Fruit fly (Drosophila melanogaster) S2 (cell line): ENCODE results near the gene LSm7.

ENCODE experiments used
- CG8478 ChIP-seq: fragments of >200 bp; optimal IDR thresholded peaks from 2 replicates; lab custom pipeline; 2018
- CTCF ChIP-seq, 2 experiments: fragments of >200 bp; optimal IDR thresholded peaks; 2 replicates each; lab custom pipeline; 2018

- no peak for TF ChIP-seq CG8478 (lab: Kevin White, UChicago)
- TF ChIP-seq CTCF (optimal IDR thresholded peaks at IDR 0.05; lab: Kevin White, UChicago): no peak
Measured at dm6 chr2L:16719643-16720515, 23.0 kb downstream of the LSm7 start, which contains the start of gene Cyt-c-p.
